Fruit fly (Drosophila melanogaster) whole organism, pupa: Measurements from ENCODE around the gene CG5805.
A peak's percentile ranks its signal among the peaks of the same experiment; 100 is the strongest.

Experiments
- CG10348 ChIP-seq: fragments of 200-800 bp; sonication (Bioruptor generic); IDR thresholded peaks from 2 replicates; pipeline ENCODE4 v1.3.6; 2022; ENCODE audit warnings: missing biosample characterization, missing genetic modification characterization
- CG12605 ChIP-seq: fragments of 200-800 bp; sonication (Bioruptor generic); IDR thresholded peaks from 2 replicates; pipeline ENCODE4 v1.3.6; 2022; ENCODE audit warnings: missing biosample characterization, missing genetic modification characterization
- CG13204 ChIP-seq: fragments of 200-800 bp; sonication (Bioruptor generic); optimal IDR thresholded peaks from 2 replicates; lab custom pipeline; 2018; ENCODE audit warnings: missing biosample characterization, mild to moderate bottlenecking, missing genetic modification characterization, moderate library complexity
- CG14655 ChIP-seq: fragments of 200-800 bp; sonication (Bioruptor generic); optimal IDR thresholded peaks from 3 replicates; lab custom pipeline; 2017; ENCODE audit warnings: mild to moderate bottlenecking, missing biosample characterization, missing genetic modification reagents, missing genetic modification characterization
- CG15710 ChIP-seq: fragments of 200-800 bp; sonication (Bioruptor generic); optimal IDR thresholded peaks from 2 replicates; lab custom pipeline; 2018; ENCODE audit warnings: missing biosample characterization, mild to moderate bottlenecking, missing genetic modification characterization, moderate library complexity
- CG17806 ChIP-seq: fragments of 200-800 bp; sonication (Bioruptor generic); optimal IDR thresholded peaks from 2 replicates; lab custom pipeline; 2018; ENCODE audit warnings: missing biosample characterization, mild to moderate bottlenecking, missing genetic modification characterization, moderate library complexity
- CG32121 ChIP-seq: fragments of 200-800 bp; sonication (Bioruptor generic); IDR thresholded peaks from 2 replicates; pipeline ENCODE4 v1.3.6; 2022; ENCODE audit warnings: missing biosample characterization, missing genetic modification characterization
- CG34367 ChIP-seq: fragments of 200-800 bp; sonication (Bioruptor generic); optimal IDR thresholded peaks from 2 replicates; lab custom pipeline; 2018; ENCODE audit warnings: missing biosample characterization, mild to moderate bottlenecking, missing genetic modification characterization
- CG4496 ChIP-seq: fragments of 200-800 bp; sonication (Bioruptor generic); IDR thresholded peaks from 3 replicates; pipeline ENCODE4 v1.3.6; 2022; ENCODE audit warnings: missing biosample characterization, missing genetic modification characterization
- CG8159 ChIP-seq: fragments of 200-800 bp; sonication (Bioruptor generic); optimal IDR thresholded peaks from 3 replicates; lab custom pipeline; 2018; ENCODE audit warnings: missing biosample characterization, mild to moderate bottlenecking, missing genetic modification characterization, moderate library complexity
- CG8301 ChIP-seq: fragments of 200-800 bp; sonication (Bioruptor generic); optimal IDR thresholded peaks from 2 replicates; lab custom pipeline; 2018; ENCODE audit warnings: missing biosample characterization, mild to moderate bottlenecking, missing genetic modification characterization
- CG9948 ChIP-seq: fragments of 200-800 bp; sonication (Bioruptor generic); optimal IDR thresholded peaks from 2 replicates; lab custom pipeline; 2018; ENCODE audit warnings: missing biosample characterization, mild to moderate bottlenecking, missing genetic modification characterization, moderate library complexity
- D1 ChIP-seq: fragments of 200-800 bp; sonication (Bioruptor generic); optimal IDR thresholded peaks from 2 replicates; lab custom pipeline; 2018; ENCODE audit warnings: missing biosample characterization, mild to moderate bottlenecking, missing genetic modification characterization, moderate library complexity
- EcR ChIP-seq: fragments of 200-800 bp; sonication (Bioruptor generic); optimal IDR thresholded peaks from 3 replicates; lab custom pipeline; 2019; ENCODE audit warnings: missing biosample characterization, missing genetic modification characterization, mild to moderate bottlenecking, moderate library complexity, missing genetic modification reagents
- Ets98B ChIP-seq: fragments of 200-800 bp; sonication (Bioruptor generic); IDR thresholded peaks from 2 replicates; pipeline ENCODE4 v1.3.6; 2022; ENCODE audit warnings: missing biosample characterization, missing genetic modification characterization
- Pif1A ChIP-seq: fragments of 200-800 bp; sonication (Bioruptor generic); optimal IDR thresholded peaks from 3 replicates; lab custom pipeline; 2016; ENCODE audit warnings: missing biosample characterization, missing genetic modification characterization
- Pif1B ChIP-seq: fragments of 200-800 bp; sonication (Bioruptor generic); optimal IDR thresholded peaks from 3 replicates; lab custom pipeline; 2016; ENCODE audit warnings: missing biosample characterization, missing genetic modification characterization
- Snoo ChIP-seq: fragments of 200-800 bp; sonication (Bioruptor generic); optimal IDR thresholded peaks from 3 replicates; lab custom pipeline; 2017; ENCODE audit warnings: missing biosample characterization, mild to moderate bottlenecking, missing genetic modification characterization, inconsistent platforms
- fd96Ca ChIP-seq: fragments of 200-800 bp; sonication (Bioruptor generic); IDR thresholded peaks from 3 replicates; pipeline ENCODE4 v1.3.6; 2022; ENCODE audit warnings: missing biosample characterization, missing genetic modification characterization
- gl ChIP-seq: fragments of 200-800 bp; sonication (Bioruptor generic); optimal IDR thresholded peaks from 2 replicates; lab custom pipeline; 2018; ENCODE audit warnings: missing biosample characterization, mild to moderate bottlenecking, missing genetic modification characterization
- rn ChIP-seq: fragments of 200-800 bp; sonication (Bioruptor generic); IDR thresholded peaks from 2 replicates; pipeline ENCODE4 v1.3.6; 2022; ENCODE audit warnings: missing biosample characterization, missing genetic modification characterization

CG5805 gene

DNA sequence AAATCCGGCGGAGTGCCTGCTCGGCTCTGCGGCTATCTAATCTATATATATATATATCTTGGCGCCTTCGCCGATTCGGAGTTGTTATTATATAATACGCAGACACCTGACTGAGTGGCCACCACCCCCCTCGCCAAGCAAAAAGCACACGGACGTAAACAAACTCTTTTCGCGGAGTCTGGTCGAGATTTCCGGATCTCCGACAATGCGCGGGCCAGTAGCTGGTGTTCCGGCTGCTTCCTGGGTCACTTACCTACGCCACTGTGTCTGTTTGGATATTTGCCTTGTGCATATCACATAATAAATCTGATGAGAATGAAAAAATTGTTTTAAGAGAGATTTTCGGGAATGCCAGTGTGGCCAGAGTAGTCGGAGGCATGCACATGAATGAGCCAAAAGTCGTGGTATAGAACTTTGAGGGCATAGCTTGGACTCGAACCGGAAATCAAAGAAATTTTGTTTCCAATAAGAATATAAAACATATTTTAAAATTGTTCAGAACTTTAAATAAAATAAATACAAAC, at the start of gene CG5805:
Gene CG5805, minus strand, starts transcription at position 380 of the 524 bp plus-strand sequence.
- TF ChIP-seq CG10348 (GFP tag; lab: Robert Waterston, UW), result no peak
- no peak for TF ChIP-seq CG8301 (tag; lab: Kevin White, UChicago)
- TF ChIP-seq Pif1B (GFP tag; lab: Kevin White, UChicago), result peak; percentile 24
- TF ChIP-seq CG9948 (tag; lab: Kevin White, UChicago), result peak; percentile 4
- peak; percentile 45 for TF ChIP-seq Pif1A (GFP tag; lab: Kevin White, UChicago)
- TF ChIP-seq Ets98B (GFP tag; lab: Robert Waterston, UW), result peak; percentile 47; the same call in 1 of the 2 replicates
- TF ChIP-seq CG13204 (GFP tag; lab: Kevin White, UChicago), result no peak
- TF ChIP-seq CG17806 (tag; lab: Kevin White, UChicago), result peak; percentile 16
- TF ChIP-seq CG4496 (GFP tag; lab: Robert Waterston, UW), result peak; percentile 85
- 0 out of 2 replicates have a peak, but pooled peaks have one; percentile 7 for TF ChIP-seq rn (GFP tag; lab: Robert Waterston, UW)
- TF ChIP-seq gl, result peak; percentile 22
- TF ChIP-seq CG34367 (tag; lab: Kevin White, UChicago), result peak; percentile 57
- TF ChIP-seq CG8159 (tag; lab: Kevin White, UChicago), result peak; percentile 50
- peak; percentile 20; the same call in 1 of the 2 replicates for TF ChIP-seq CG12605 (GFP tag; lab: Robert Waterston, UW)
- TF ChIP-seq fd96Ca (GFP tag; lab: Robert Waterston, UW), result no peak
- TF ChIP-seq Snoo (tag; lab: Kevin White, UChicago), result peak; percentile 84
- TF ChIP-seq D1 (tag; lab: Kevin White, UChicago), result no peak
- TF ChIP-seq CG15710 (tag; lab: Kevin White, UChicago), result peak; percentile 38
- TF ChIP-seq EcR (GFP tag; lab: Kevin White, UChicago), result peak; percentile 56
- peak; percentile 43 for TF ChIP-seq CG14655 (GFP tag; lab: Kevin White, UChicago)
- TF ChIP-seq CG32121 (GFP tag; lab: Robert Waterston, UW), result no peak

DNA sequence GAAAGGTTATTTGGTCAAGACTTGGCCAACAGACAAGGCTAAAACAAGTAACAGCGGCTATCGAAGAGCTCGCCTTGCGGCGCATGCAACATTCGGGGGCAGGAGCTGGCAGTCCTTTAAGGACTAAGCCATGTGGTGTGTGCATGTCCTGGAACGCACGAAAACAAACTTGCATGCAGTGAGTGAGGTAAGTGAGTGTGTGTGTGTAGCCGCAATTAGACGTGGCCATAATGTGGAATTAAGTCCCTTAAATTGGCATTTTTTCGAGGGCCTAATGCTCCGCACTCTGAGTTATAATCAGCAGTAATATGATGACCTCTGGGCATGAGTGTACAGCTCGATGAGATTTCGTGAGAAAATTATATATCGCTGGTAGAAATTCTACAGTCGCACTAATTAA, 46.4 kb upstream of the CG5805 start, which contains the start of gene sosie:
Gene sosie, plus strand, starts transcription at position 301 of the 400 bp plus-strand sequence.
- TF ChIP-seq CG10348 (GFP tag; lab: Robert Waterston, UW), result no peak
- TF ChIP-seq rn (GFP tag; lab: Robert Waterston, UW), result 0 out of 2 replicates have a peak, but pooled peaks have one; percentile 13

DNA sequence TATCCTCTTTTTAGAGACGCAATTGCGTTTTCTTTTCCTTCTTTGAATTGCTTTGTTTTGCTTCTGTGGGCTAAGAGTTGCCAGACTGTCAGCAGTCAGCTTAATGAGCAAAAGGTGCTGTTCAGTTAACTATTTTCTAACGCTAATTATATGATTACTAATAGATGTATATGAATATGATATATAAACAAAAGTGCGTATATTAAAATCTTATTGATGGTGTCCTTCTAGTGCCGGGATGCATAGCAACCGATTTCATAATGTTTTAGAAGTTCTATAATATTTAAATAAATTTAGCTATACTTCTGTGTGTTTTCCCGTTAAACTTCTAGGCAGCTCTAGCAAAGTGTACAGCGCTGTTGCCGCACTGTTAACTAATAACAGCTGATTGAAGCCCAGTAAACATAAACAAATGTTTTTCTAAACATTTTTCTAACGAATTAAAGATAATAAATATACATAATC, 42.7 kb upstream of the CG5805 start, which contains the start of the genes Kaz and CG43273:
Gene Kaz, minus strand, starts transcription at position 73 of the 465 bp plus-strand sequence.
Gene CG43273, plus strand, starts transcription at position 415 of the 465 bp plus-strand sequence.
- TF ChIP-seq CG4496 (GFP tag; lab: Robert Waterston, UW) (peak; percentile 52; the same call in 1 of the 3 replicates), CG17806 (tag; lab: Kevin White, UChicago) (no peak), gl (no peak), rn (GFP tag; lab: Robert Waterston, UW) (no peak), Snoo (tag; lab: Kevin White, UChicago) (no peak), CG32121 (GFP tag; lab: Robert Waterston, UW) (peak; percentile 14; the same call in 1 of the 2 replicates), CG13204 (GFP tag; lab: Kevin White, UChicago) (no peak), CG10348 (GFP tag; lab: Robert Waterston, UW) (no peak), Pif1B (GFP tag; lab: Kevin White, UChicago) (no peak)

DNA sequence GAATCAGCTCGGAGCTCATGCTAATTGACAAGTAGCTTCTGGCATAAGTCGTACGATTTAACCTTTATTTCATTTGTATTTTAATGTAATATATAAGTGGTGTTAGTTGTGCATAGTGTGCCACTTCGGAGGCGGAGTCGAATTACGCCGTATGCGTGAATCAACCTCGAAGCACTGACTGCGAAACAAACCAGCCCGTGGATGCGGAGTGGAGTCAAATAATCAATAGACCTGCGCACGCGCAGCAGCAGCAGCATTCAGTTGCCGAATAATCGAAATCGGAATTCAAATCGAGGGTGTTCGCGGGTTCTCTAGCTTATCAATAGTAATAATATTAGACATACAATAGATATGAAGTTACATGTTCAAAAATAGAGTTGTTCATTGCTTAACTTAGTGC, 41.0 kb upstream of the CG5805 start, which contains the start of gene RabX4:
Gene RabX4, minus strand, starts transcription at position 176 of the 400 bp plus-strand sequence.
- no peak for TF ChIP-seq CG32121 (GFP tag; lab: Robert Waterston, UW)
- no peak for TF ChIP-seq CG10348 (GFP tag; lab: Robert Waterston, UW)
- TF ChIP-seq gl, result no peak
- TF ChIP-seq CG34367 (tag; lab: Kevin White, UChicago), result no peak
- no peak for TF ChIP-seq Snoo (tag; lab: Kevin White, UChicago)

DNA sequence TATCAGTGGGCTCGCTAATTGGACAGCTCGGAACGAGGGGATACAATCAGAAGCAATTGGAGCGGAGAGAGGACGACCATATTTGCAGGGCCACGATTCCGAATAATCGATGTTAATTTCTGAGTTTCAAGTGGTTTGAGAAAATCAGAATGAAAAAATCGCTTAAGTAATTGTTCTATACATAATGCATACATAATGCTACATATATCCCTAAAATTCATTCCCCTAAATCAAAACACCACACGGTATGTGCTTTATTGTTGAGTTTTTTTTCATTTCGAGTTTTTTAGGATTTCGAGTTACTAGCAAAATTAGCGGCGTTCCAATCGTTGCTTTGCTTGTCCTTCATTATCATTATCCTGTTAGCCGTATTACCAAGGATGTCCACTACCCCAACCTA, 38.3 kb upstream of the CG5805 start, which contains the start of gene niki:
Gene niki, minus strand, starts transcription at position 101 of the 400 bp plus-strand sequence.
- no peak for TF ChIP-seq CG17806 (tag; lab: Kevin White, UChicago)
- TF ChIP-seq Pif1A (GFP tag; lab: Kevin White, UChicago), result no peak

DNA sequence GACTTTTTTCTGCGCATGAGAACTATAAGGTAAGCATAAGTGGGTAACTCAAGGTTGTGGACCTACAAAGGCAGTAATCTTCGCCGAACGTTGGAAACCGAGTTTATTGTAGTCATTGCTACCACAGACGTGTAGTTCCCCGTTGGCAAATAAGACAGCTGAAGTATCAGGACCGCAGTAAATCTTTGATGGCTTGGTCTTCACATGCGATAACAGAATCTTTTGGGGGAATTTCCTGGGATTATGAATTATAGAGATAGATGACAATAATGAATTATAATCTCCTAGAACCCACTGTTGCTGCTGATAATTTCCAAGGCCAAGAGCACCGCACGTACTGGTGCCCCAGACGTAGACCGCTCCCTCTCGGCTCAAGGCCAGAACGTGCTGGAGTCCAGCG, 35.8 kb upstream of the CG5805 start:
- TF ChIP-seq CG14655 (GFP tag; lab: Kevin White, UChicago) (no peak), CG8159 (tag; lab: Kevin White, UChicago) (no peak), EcR (GFP tag; lab: Kevin White, UChicago) (no peak), gl (no peak)
